Worm (Caenorhabditis elegans): ENCODE results near the gene ndub-6.

ndub-6 gene

DNA sequence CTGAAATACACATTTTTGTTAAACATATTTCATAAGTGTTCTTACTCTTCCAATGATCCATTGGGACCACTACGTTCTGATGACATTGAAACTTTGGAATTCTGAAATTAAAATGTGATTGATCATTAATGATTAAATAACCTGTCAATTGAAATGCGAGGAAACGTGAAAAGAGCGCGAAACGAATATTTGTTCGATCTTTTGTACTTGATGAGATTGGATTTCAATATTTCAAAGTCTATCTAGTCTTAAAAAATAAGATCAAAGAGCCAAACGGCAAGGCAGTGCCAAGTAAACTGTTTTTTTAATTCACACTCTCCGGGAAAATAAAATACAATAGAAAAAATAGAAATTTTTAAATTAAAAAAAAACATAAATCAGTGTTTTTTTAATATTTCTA lies 29.7 kb downstream of the ndub-6 start, which contains the start of gene ZK792.4:
Gene ZK792.4 (minus strand): TSS at position 101 of the 400 bp plus-strand sequence.
- TF ChIP-seq fos-1 (tag; optimal IDR thresholded peaks at IDR 0.05), result no peak
- no peak for TF ChIP-seq ZK546.5 (tag; optimal IDR thresholded peaks at IDR 0.05)
- no peak for TF ChIP-seq nhr-25 (tag; optimal IDR thresholded peaks at IDR 0.05)
- TF ChIP-seq nhr-11 (tag; optimal IDR thresholded peaks at IDR 0.05), result no peak
- TF ChIP-seq lin-11 (tag; optimal IDR thresholded peaks at IDR 0.05), result no peak
- TF ChIP-seq ztf-1 (GFP tag; conservative IDR thresholded peaks at IDR 0.05), result no peak
- no peak for TF ChIP-seq R02D3.7 (tag; optimal IDR thresholded peaks at IDR 0.05)
- TF ChIP-seq ztf-11 (tag; optimal IDR thresholded peaks at IDR 0.05), result no peak
- TF ChIP-seq snpc-4 (tag; optimal IDR thresholded peaks at IDR 0.05), result no peak
- TF ChIP-seq dmd-4 (tag; optimal IDR thresholded peaks at IDR 0.05), result no peak
- TF ChIP-seq nhr-21 (tag; optimal IDR thresholded peaks at IDR 0.05), result no peak
- TF ChIP-seq peb-1 (tag; optimal IDR thresholded peaks at IDR 0.05), result no peak

DNA sequence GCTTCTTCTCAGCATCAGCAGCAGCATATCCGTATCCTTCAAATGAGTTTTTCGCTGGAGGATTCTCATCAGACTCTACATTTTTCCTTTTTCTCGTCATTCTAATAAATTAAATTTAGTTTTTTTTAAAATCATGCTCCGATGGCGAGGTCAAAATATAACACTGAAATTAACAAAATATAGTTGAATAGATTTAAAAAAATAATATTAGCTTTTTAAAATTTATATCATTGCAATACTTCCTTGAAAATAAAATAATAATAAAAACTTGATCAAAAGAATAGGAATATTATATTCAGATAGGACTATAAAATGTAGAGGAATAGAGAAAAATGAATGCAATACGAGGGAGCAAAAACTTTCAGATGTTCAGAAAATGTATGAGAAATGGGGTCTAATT lies 35.8 kb downstream of the ndub-6 start, which contains the start of gene ZK792.5:
Gene ZK792.5 (minus strand): TSS at position 101 of the 400 bp plus-strand sequence.
- TF ChIP-seq elt-1 (tag; optimal IDR thresholded peaks at IDR 0.05) (no peak), skn-1 (tag; optimal IDR thresholded peaks at IDR 0.05) (no peak), lin-11 (tag; optimal IDR thresholded peaks at IDR 0.05) (no peak), dmd-4 (tag; optimal IDR thresholded peaks at IDR 0.05) (no peak), R02D3.7 (tag; optimal IDR thresholded peaks at IDR 0.05) (no peak), peb-1 (tag; optimal IDR thresholded peaks at IDR 0.05) (no peak), Y55F3AM.14 (GFP tag; optimal IDR thresholded peaks at IDR 0.05) (no peak)

DNA sequence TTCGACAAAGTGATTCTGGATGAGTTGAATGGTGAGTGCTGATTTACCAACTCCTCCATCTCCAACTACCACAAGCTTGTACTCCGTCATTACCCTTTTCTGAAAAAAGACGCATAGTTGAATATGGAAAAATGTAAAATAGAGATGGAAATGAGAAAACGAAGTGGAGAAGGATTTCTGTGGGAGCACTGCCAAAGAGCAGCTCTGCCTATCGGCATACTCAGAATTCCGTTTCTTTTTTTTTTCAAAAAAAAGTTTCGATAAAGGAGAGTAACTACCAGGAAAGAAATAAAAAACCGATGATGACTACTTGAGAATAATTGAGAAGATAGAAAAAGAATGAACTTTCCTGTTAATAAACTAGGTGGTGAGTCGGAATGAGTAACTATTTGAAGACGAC lies 38.8 kb downstream of the ndub-6 start, which contains the start of gene let-60:
Gene let-60 (minus strand): TSS at position 101 of the 400 bp plus-strand sequence.
- no peak for TF ChIP-seq blmp-1 (tag; optimal IDR thresholded peaks at IDR 0.05; ENCODE audit: insufficient read depth)
- no peak for TF ChIP-seq peb-1 (tag; optimal IDR thresholded peaks at IDR 0.05)
- no peak for TF ChIP-seq aly-2 (tag; optimal IDR thresholded peaks at IDR 0.05)
- no peak for TF ChIP-seq unc-55 (GFP tag; optimal IDR thresholded peaks at IDR 0.05)
- TF ChIP-seq nhr-21 (tag; optimal IDR thresholded peaks at IDR 0.05), result no peak

DNA sequence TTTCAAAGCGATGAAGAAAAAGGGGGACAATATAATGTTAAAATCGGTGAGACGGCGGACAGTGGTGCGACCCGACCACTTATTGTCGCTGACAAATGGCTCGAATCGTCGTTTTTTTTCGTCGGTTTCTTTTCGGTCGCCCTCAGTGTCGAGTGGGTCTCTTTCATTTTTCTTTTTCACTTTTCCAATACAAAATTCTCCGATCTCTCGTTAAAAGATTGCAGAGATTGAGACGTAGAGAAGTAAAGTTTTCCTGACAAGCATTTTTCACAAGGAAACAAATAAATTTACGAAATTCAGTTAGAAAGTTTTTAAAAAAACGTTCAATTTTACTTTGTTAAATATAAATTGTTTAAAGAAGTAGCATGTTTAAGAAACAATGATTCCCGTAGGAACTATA lies 39.3 kb downstream of the ndub-6 start:
- TF ChIP-seq ztf-1 (GFP tag; conservative IDR thresholded peaks at IDR 0.05) (no peak), lin-11 (tag; optimal IDR thresholded peaks at IDR 0.05) (no peak), zag-1 (tag; optimal IDR thresholded peaks at IDR 0.05) (no peak), elt-1 (tag; optimal IDR thresholded peaks at IDR 0.05) (no peak), sma-3 (GFP tag; optimal IDR thresholded peaks at IDR 0.05) (no peak), ZK546.5 (tag; optimal IDR thresholded peaks at IDR 0.05) (no peak), nhr-12 (tag; optimal IDR thresholded peaks at IDR 0.05) (no peak), lin-39 (tag; optimal IDR thresholded peaks at IDR 0.05) (no peak), nhr-11 (tag; optimal IDR thresholded peaks at IDR 0.05) (no peak)

DNA sequence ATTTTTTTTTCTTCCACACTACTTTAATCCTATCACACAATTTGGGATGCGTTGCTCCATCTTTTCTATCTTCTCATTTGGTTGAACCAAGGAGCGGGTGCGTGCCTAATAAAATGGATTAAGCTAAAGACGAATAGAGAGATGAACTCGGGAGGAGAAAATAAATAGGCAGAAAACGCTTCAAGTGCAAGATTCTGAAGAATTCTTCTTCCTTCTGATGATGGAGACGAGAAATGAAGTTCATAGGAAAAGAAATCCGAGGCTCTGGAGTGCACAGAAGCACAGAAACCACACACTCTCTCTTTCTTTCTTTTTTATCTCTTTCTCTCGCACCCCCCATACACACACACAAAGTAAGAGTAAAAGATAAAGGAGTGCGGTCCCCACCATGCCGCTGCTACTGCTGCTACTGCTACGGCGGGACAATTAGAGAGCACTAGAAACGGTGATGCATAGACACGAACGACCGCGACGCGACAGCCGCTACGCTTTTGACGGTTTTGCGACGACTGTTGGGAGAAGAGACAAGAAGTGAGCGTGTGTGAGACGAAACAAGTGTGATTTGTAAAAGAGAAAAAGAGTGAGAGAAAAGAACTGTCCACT lies 40.0 kb downstream of the ndub-6 start:
- TF ChIP-seq fos-1 (tag; optimal IDR thresholded peaks at IDR 0.05) (peak; percentile 87), alr-1 (tag; optimal IDR thresholded peaks at IDR 0.05) (no peak), ztf-11 (tag; optimal IDR thresholded peaks at IDR 0.05) (no peak), nhr-129 (tag; optimal IDR thresholded peaks at IDR 0.05) (peak; percentile 90), nhr-21 (tag; optimal IDR thresholded peaks at IDR 0.05) (peak; percentile 71), F13H6.1 (tag; optimal IDR thresholded peaks at IDR 0.05) (peak; percentile 90), elt-1 (tag; optimal IDR thresholded peaks at IDR 0.05) (no peak), unc-55 (GFP tag; optimal IDR thresholded peaks at IDR 0.05) (no peak), ztf-1 (GFP tag; conservative IDR thresholded peaks at IDR 0.05) (no peak), snpc-4 (tag; optimal IDR thresholded peaks at IDR 0.05) (peak; percentile 25), unc-39 (tag; optimal IDR thresholded peaks at IDR 0.05) (no peak), lsy-2 (tag; optimal IDR thresholded peaks at IDR 0.05) (peak; percentile 41 to 73), ama-1 (optimal IDR thresholded peaks at IDR 0.05) (no peak), dmd-4 (tag; optimal IDR thresholded peaks at IDR 0.05) (no peak), nhr-237 (tag; optimal IDR thresholded peaks at IDR 0.05) (no peak), blmp-1 (tag; optimal IDR thresholded peaks at IDR 0.05; ENCODE audit: insufficient read depth) (peak; percentile 81), sem-4 (tag; optimal IDR thresholded peaks at IDR 0.05) (peak; percentile 51), mab-5 (tag; optimal IDR thresholded peaks at IDR 0.05) (peak; percentile 31), mbf-1 (tag; optimal IDR thresholded peaks at IDR 0.05) (no peak), nhr-11 (tag; optimal IDR thresholded peaks at IDR 0.05) (no peak), sma-9 (GFP tag; optimal IDR thresholded peaks at IDR 0.05) (peak; percentile 66), sma-9 (tag; optimal IDR thresholded peaks at IDR 0.05) (no peak), crh-2 (tag; optimal IDR thresholded peaks at IDR 0.05) (peak; percentile 85), zag-1 (tag; optimal IDR thresholded peaks at IDR 0.05) (no peak), Y55F3AM.14 (GFP tag; optimal IDR thresholded peaks at IDR 0.05) (peak; percentile 85), lin-13 (GFP tag; optimal IDR thresholded peaks at IDR 0.05) (peak; percentile 78), nhr-25 (tag; optimal IDR thresholded peaks at IDR 0.05) (peak; percentile 77), ztf-4 (tag; optimal IDR thresholded peaks at IDR 0.05) (peak; percentile 27), mdl-1 (tag; optimal IDR thresholded peaks at IDR 0.05) (peak in 1 of 2 experiments; percentile 69), nhr-12 (tag; optimal IDR thresholded peaks at IDR 0.05) (no peak), gmeb-1 (tag; optimal IDR thresholded peaks at IDR 0.05) (peak; percentile 71), ceh-82 (tag; optimal IDR thresholded peaks at IDR 0.05) (no peak), nhr-77 (tag; optimal IDR thresholded peaks at IDR 0.05) (no peak), R02D3.7 (tag; optimal IDR thresholded peaks at IDR 0.05) (no peak), nhr-23 (tag; optimal IDR thresholded peaks at IDR 0.05) (no peak), sma-3 (GFP tag; optimal IDR thresholded peaks at IDR 0.05) (peak; percentile 80)
